Fruit fly (Drosophila melanogaster): Measurements from ENCODE around the gene RabX2.

- TF ChIP-seq CG8478 (optimal IDR thresholded peaks at IDR 0.05) (peak; percentile 18), CTCF (optimal IDR thresholded peaks at IDR 0.05) (peak in 1 of 2 experiments; percentile 20)
Observed at dm6 chrX:10463056-10463710, 46.0 kb downstream of the RabX2 start.
